Worm (Caenorhabditis elegans): ENCODE data around the gene F46H5.7.

The F46H5.7 gene

DNA sequence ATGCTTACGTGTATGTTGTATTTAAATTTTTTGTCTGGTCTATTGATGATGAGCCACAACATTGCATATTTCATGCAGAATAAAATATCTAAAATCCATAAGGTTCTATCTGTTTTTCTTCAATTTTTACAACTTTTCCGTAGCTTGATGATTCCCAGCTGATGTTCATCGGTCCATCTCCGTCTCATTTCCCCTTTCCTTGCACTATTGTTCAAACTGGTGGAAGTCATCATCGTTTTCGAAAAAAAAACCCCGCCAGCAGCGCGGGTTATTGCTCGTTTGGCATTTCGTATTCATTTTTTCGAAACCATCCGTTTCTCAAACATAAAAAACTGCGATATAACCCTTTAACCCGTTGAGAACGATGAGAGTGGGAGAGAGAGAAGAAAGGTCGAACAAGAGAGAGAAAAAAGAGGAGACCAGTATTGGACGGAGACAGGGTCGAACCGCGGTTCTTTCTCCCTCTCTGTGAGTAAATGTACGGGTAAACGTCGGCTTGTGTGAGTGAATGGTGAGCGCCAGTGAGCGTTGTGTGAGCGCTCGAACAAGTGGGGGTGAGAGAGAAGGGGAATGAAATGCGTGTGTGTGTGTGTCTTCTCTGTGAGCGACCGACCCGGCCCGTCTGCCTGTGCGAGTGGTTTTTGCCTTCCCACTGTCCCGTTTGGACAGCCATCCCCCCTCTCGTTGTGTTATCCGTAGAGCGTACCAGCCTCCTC, 22.0 kb upstream of the F46H5.7 start (continued):
- TF ChIP-seq K12H6.12 (tag; optimal IDR thresholded peaks at IDR 0.05) (peak; percentile 96), sptf-2 (GFP tag; optimal IDR thresholded peaks at IDR 0.05) (no peak), fkh-3 (tag; optimal IDR thresholded peaks at IDR 0.05) (no peak), tbx-9 (tag; optimal IDR thresholded peaks at IDR 0.05; ENCODE audit: borderline replicate concordance) (no peak), lin-40 (tag; optimal IDR thresholded peaks at IDR 0.05) (peak; percentile 90), pbrm-1 (GFP tag; IDR thresholded peaks at IDR 0.05) (peak; percentile 76), unc-62 (GFP tag; optimal IDR thresholded peaks at IDR 0.05) (peak; percentile 20), snpc-4 (GFP tag; optimal IDR thresholded peaks at IDR 0.05) (no peak), snpc-4 (tag; optimal IDR thresholded peaks at IDR 0.05) (peak in 3 of 4 experiments; percentile 49 to 79 (median 73)), attf-5 (GFP tag; optimal IDR thresholded peaks at IDR 0.05) (peak; percentile 84)

DNA sequence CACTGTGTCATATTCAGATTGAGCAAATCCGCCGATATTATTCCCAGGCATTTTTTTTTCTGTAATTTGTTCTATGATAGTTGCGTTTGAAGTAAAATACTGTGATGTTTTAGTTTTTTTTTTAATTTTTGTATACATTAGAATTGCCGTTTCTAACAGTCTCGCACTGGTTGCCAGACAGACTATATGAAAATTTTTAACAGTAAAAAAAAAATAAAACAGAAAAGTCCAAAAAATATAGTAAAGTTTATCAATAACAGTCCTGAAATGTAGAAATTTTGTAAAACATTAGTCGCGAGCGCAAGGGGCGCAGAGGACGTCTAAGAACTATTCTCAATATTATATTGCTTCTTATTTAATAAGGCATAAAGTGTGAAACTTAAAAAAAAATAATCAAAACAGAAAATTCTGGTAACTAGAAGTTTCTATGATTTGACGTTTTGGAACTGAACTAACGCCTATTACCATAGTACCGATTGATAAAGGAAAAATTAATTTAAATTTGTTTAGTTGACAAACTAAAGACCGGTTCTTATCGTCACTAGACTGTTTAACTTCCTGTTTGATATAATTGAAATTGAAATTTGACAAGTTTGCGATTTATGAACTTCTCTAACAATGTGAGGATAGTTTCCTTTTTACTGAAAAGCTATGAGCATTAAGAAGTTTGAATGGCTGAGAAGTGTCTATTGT, 17.7 kb upstream of the F46H5.7 start, which contains the start of gene lact-1:
Gene lact-1 (minus strand): TSS at position 51 of the 693 bp plus-strand sequence.
- TF ChIP-seq snpc-4 (GFP tag; optimal IDR thresholded peaks at IDR 0.05), result no peak
- no peak for TF ChIP-seq snpc-4 (tag; optimal IDR thresholded peaks at IDR 0.05)
- TF ChIP-seq nhr-80 (tag; optimal IDR thresholded peaks at IDR 0.05), result peak; percentile 1
- TF ChIP-seq rec-8 (tag; optimal IDR thresholded peaks at IDR 0.05), result no peak

DNA sequence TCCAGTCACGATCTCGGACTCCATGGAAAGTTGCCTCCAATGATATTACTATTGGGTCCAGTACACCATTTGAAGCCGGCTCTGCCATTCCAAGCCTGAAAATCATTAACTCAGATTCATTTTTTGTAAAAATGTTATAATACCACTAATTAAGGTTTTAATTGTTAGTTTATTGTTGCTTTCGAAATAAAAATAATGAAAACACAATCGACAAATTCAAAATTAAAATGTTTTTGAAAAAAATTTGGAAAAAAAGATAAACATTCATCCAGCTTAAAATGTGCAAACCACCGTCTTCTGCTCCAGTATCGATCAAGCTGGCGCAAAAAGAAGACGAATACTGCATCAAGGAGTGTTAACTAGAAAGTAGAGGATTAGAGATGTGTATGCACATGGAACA, 14.1 kb upstream of the F46H5.7 start, which contains the start of gene F46H5.5:
Gene F46H5.5 (minus strand): TSS at position 101 of the 400 bp plus-strand sequence.
- TF ChIP-seq pbrm-1 (GFP tag; IDR thresholded peaks at IDR 0.05) (no peak), mel-28 (tag; optimal IDR thresholded peaks at IDR 0.05; ENCODE audit: borderline replicate concordance) (no peak), lin-40 (tag; optimal IDR thresholded peaks at IDR 0.05) (no peak), lsy-27 (tag; optimal IDR thresholded peaks at IDR 0.05; ENCODE audit: borderline replicate concordance, insufficient read depth) (no peak), dpl-1 (GFP tag; optimal IDR thresholded peaks at IDR 0.05) (no peak), Y67H2A.10 (GFP tag; conservative IDR thresholded peaks at IDR 0.05) (no peak), xnd-1 (tag; optimal IDR thresholded peaks at IDR 0.05) (no peak), K12H6.12 (tag; optimal IDR thresholded peaks at IDR 0.05) (no peak), unc-62 (GFP tag; optimal IDR thresholded peaks at IDR 0.05) (no peak), efl-1 (GFP tag; optimal IDR thresholded peaks at IDR 0.05) (no peak), ztf-18 (tag; optimal IDR thresholded peaks at IDR 0.05) (no peak)

DNA sequence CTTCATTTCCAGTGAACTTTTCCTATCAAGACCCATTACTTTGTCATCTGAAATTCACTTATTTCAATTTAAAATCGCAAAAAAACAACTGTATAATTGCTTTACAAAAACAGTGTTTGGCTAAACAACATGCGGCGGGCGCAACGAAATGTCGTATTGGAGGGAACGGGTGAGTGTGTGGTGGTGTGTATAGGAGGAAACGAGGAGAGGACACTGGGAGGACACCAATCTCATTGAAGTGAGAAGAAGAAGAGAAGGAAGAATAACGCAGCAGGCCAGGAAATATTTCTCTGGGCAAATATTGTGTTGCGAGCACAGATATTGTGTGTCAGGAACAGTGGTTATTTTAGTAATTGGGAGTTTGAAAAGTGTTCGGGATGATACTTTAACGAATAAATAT, 11.8 kb upstream of the F46H5.7 start, which contains the start of gene F46H5.4:
Gene F46H5.4 (minus strand): TSS at position 53 of the 400 bp plus-strand sequence.
- TF ChIP-seq nhr-80 (tag; optimal IDR thresholded peaks at IDR 0.05), result peak; percentile 25
- TF ChIP-seq attf-3 (GFP tag; conservative IDR thresholded peaks at IDR 0.05), result peak; percentile 81
- TF ChIP-seq pbrm-1 (GFP tag; IDR thresholded peaks at IDR 0.05), result no peak

- TF ChIP-seq dox-1 (GFP tag; IDR thresholded peaks at IDR 0.05) (0 out of 2 replicates have a peak, but pooled peaks have one; percentile 30), ets-4 (GFP tag; optimal IDR thresholded peaks at IDR 0.05) (peak; percentile 54), pha-4 (tag; optimal IDR thresholded peaks at IDR 0.05) (peak; percentile 65), lir-1 (GFP tag; conservative IDR thresholded peaks at IDR 0.05) (0 out of 2 replicates have a peak, but pooled peaks have one; percentile 10), chd-7 (tag; optimal IDR thresholded peaks at IDR 0.05) (peak; percentile 43), mes-4 (tag; optimal IDR thresholded peaks at IDR 0.05) (no peak), tlf-1 (GFP tag; optimal IDR thresholded peaks at IDR 0.05) (peak; percentile 22), unc-62 (GFP tag; optimal IDR thresholded peaks at IDR 0.05) (peak; percentile 30), Y53G8AR.9 (GFP tag; conservative IDR thresholded peaks at IDR 0.05) (0 out of 2 replicates have a peak, but pooled peaks have one; percentile 35), nhr-80 (tag; optimal IDR thresholded peaks at IDR 0.05) (peak; percentile 97), nfyb-1 (GFP tag; IDR thresholded peaks at IDR 0.05) (0 out of 2 replicates have a peak, but pooled peaks have one; percentile 45), let-607 (tag; optimal IDR thresholded peaks at IDR 0.05) (peak; percentile 43 to 70), attf-5 (GFP tag; optimal IDR thresholded peaks at IDR 0.05) (peak; percentile 13), lsy-27 (tag; optimal IDR thresholded peaks at IDR 0.05; ENCODE audit: borderline replicate concordance, insufficient read depth) (no peak), die-1 (tag; optimal IDR thresholded peaks at IDR 0.05) (no peak), nhr-90 (tag; optimal IDR thresholded peaks at IDR 0.05) (peak; percentile 39), ztf-26 (tag; optimal IDR thresholded peaks at IDR 0.05) (no peak), K12H6.12 (tag; optimal IDR thresholded peaks at IDR 0.05) (no peak), lin-40 (tag; optimal IDR thresholded peaks at IDR 0.05) (peak; percentile 31), atf-7 (tag; optimal IDR thresholded peaks at IDR 0.05) (peak; percentile 52), C06A6.2 (GFP tag; conservative IDR thresholded peaks at IDR 0.05) (no peak), lin-54 (GFP tag; optimal IDR thresholded peaks at IDR 0.05) (peak; percentile 9)
These were observed 2.0 kb upstream of the F46H5.7 start for ce11 chrX:7244756-7245155.
